Fruit fly (Drosophila melanogaster) whole organism, embryonic: ENCODE results near the gene Mrm2.

ENCODE experiments used
- Aef1 ChIP-seq: fragments of 200-800 bp; sonication (Bioruptor generic); IDR thresholded peaks from 3 replicates; pipeline ENCODE4 v1.3.6; 2022; ENCODE audit warnings: missing biosample characterization, missing genetic modification characterization
- Awh ChIP-seq: fragments of 200-800 bp; sonication (Bioruptor generic); IDR thresholded peaks from 2 replicates; pipeline ENCODE4, ENCODE4 v1.3.6; 2022; ENCODE audit warnings: missing biosample characterization, missing genetic modification characterization
- B-H1 ChIP-seq: fragments of 200-800 bp; sonication (Bioruptor generic); IDR thresholded peaks from 3 replicates; pipeline ENCODE4 v1.3.6; 2022; ENCODE audit warnings: missing biosample characterization, missing genetic modification characterization
- C15 ChIP-seq: fragments of 200-800 bp; sonication (Bioruptor generic); IDR thresholded peaks from 3 replicates; pipeline ENCODE4 v1.3.6; 2022; ENCODE audit warnings: missing biosample characterization, missing genetic modification characterization
- CG10366 ChIP-seq: fragments of 200-800 bp; sonication (Bioruptor generic); IDR thresholded peaks from 2 replicates; pipeline ENCODE4 v1.3.6; 2022; ENCODE audit warnings: missing biosample characterization, missing genetic modification characterization
- CG13624 ChIP-seq: fragments of 200-800 bp; sonication (Bioruptor generic); optimal IDR thresholded peaks from 2 replicates; lab custom pipeline; 2016; ENCODE audit warnings: missing biosample characterization, missing genetic modification characterization
- CG1647 ChIP-seq: fragments of 200-800 bp; sonication (Bioruptor generic); optimal IDR thresholded peaks from 3 replicates; lab custom pipeline; 2016; ENCODE audit warnings: missing biosample characterization, missing genetic modification characterization
- CG16863 ChIP-seq: fragments of 200-800 bp; sonication (Bioruptor generic); optimal IDR thresholded peaks from 3 replicates; lab custom pipeline; 2016; ENCODE audit warnings: missing biosample characterization, missing genetic modification characterization
- CG18262 ChIP-seq: fragments of 200-800 bp; optimal IDR thresholded peaks from 3 replicates; lab custom pipeline; 2019; ENCODE audit warnings: missing biosample characterization, mild to moderate bottlenecking, missing genetic modification characterization, moderate library complexity
- CG2120 ChIP-seq: fragments of 200-800 bp; sonication (Bioruptor generic); optimal IDR thresholded peaks from 3 replicates; lab custom pipeline; 2016; ENCODE audit warnings: missing biosample characterization, missing genetic modification characterization
- CG31388 ChIP-seq: fragments of 200-800 bp; sonication (Bioruptor generic); optimal IDR thresholded peaks from 2 replicates; lab custom pipeline; 2016; ENCODE audit warnings: missing biosample characterization, missing genetic modification characterization
- CG33557 ChIP-seq: fragments of 200-800 bp; sonication (Bioruptor generic); optimal IDR thresholded peaks from 2 replicates; lab custom pipeline; 2019; ENCODE audit warnings: missing biosample characterization, mild to moderate bottlenecking, missing genetic modification characterization, moderate library complexity
- CG4404 ChIP-seq: fragments of 200-800 bp; sonication (Bioruptor generic); IDR thresholded peaks from 2 replicates; pipeline ENCODE4 v1.3.6; 2022; ENCODE audit warnings: missing biosample characterization, missing genetic modification characterization
- CG6689 ChIP-seq: fragments of 200-800 bp; sonication (Bioruptor generic); IDR thresholded peaks from 2 replicates; pipeline ENCODE4 v1.3.6; 2022; ENCODE audit warnings: missing biosample characterization, missing genetic modification characterization
- CG6765 ChIP-seq: fragments of 200-800 bp; sonication (Bioruptor generic); optimal IDR thresholded peaks from 3 replicates; lab custom pipeline; 2017; ENCODE audit warnings: missing biosample characterization, mild to moderate bottlenecking, missing genetic modification characterization
- CG6813 ChIP-seq: fragments of 200-800 bp; sonication (Bioruptor generic); optimal IDR thresholded peaks from 2 replicates; lab custom pipeline; 2017; ENCODE audit warnings: missing biosample characterization, missing genetic modification characterization, mild to moderate bottlenecking, moderate library complexity, missing genetic modification reagents
- CG8924 ChIP-seq: fragments of 200-800 bp; optimal IDR thresholded peaks from 3 replicates; lab custom pipeline; 2019; ENCODE audit warnings: missing biosample characterization, mild to moderate bottlenecking, missing genetic modification characterization, moderate library complexity
- CG9215 ChIP-seq: fragments of 200-800 bp; sonication (Bioruptor generic); IDR thresholded peaks from 2 replicates; pipeline ENCODE4 v1.3.6; 2022; ENCODE audit warnings: missing biosample characterization, missing genetic modification characterization
- CG9797 ChIP-seq: fragments of 200-800 bp; sonication (Bioruptor generic); optimal IDR thresholded peaks from 3 replicates; lab custom pipeline; 2018; ENCODE audit warnings: missing biosample characterization, mild to moderate bottlenecking, missing genetic modification characterization
- CTCF ChIP-seq: fragments of 200-800 bp; sonication (Bioruptor generic); optimal IDR thresholded peaks from 2 replicates; lab custom pipeline; 2017; ENCODE audit warnings: missing biosample characterization, mild to moderate bottlenecking, missing genetic modification characterization, moderate library complexity
- CrebB ChIP-seq: fragments of 200-800 bp; sonication (Bioruptor generic); optimal IDR thresholded peaks from 3 replicates; lab custom pipeline; 2018; ENCODE audit warnings: missing biosample characterization, mild to moderate bottlenecking, missing genetic modification characterization
- Dad ChIP-seq: fragments of 200-800 bp; sonication (Bioruptor generic); optimal IDR thresholded peaks from 3 replicates; lab custom pipeline; 2016; ENCODE audit warnings: missing biosample characterization, missing genetic modification characterization
- Dek ChIP-seq: fragments of 200-800 bp; sonication (Bioruptor generic); optimal IDR thresholded peaks from 3 replicates; lab custom pipeline; 2019; ENCODE audit warnings: missing biosample characterization, mild to moderate bottlenecking, missing genetic modification characterization, moderate library complexity
- Ets97D ChIP-seq: fragments of 200-800 bp; sonication (Bioruptor generic); optimal IDR thresholded peaks from 3 replicates; lab custom pipeline; 2016; ENCODE audit warnings: missing biosample characterization, missing genetic modification characterization
- Fer1 ChIP-seq: fragments of 200-800 bp; sonication (Bioruptor generic); optimal IDR thresholded peaks from 2 replicates; lab custom pipeline; 2017; ENCODE audit warnings: missing biosample characterization, mild to moderate bottlenecking, missing genetic modification characterization
- H2.0 ChIP-seq: fragments of 200-800 bp; sonication (Bioruptor generic); IDR thresholded peaks from 2 replicates; pipeline ENCODE4 v1.3.6; 2022; ENCODE audit warnings: missing biosample characterization, missing genetic modification characterization
- HmgZ ChIP-seq: fragments of 200-800 bp; sonication (Bioruptor generic); optimal IDR thresholded peaks from 2 replicates; lab custom pipeline; 2018; ENCODE audit warnings: missing biosample characterization, mild to moderate bottlenecking, missing genetic modification characterization
- Hr3 ChIP-seq: fragments of 200-800 bp; sonication (Bioruptor generic); optimal IDR thresholded peaks from 3 replicates; lab custom pipeline; 2016; ENCODE audit warnings: missing biosample characterization, missing genetic modification characterization
- Lhr ChIP-seq: fragments of 200-800 bp; sonication (Bioruptor generic); optimal IDR thresholded peaks from 3 replicates; lab custom pipeline; 2017; ENCODE audit warnings: mild to moderate bottlenecking, missing biosample characterization, missing genetic modification reagents, missing genetic modification characterization
- MESR4 ChIP-seq: fragments of 200-800 bp; sonication (Bioruptor generic); optimal IDR thresholded peaks from 2 replicates; lab custom pipeline; 2018; ENCODE audit warnings: missing biosample characterization, mild to moderate bottlenecking, missing genetic modification characterization, moderate library complexity
- MTF-1 ChIP-seq: fragments of 200-800 bp; sonication (Bioruptor generic); optimal IDR thresholded peaks from 2 replicates; lab custom pipeline; 2018; ENCODE audit warnings: missing biosample characterization, mild to moderate bottlenecking, missing genetic modification characterization, borderline replicate concordance
- Med ChIP-seq: fragments of 200-800 bp; sonication (Bioruptor generic); peaks from one replicate; lab custom pipeline; 2016; ENCODE audit warnings: missing biosample characterization, missing genetic modification characterization, mild to moderate bottlenecking, inconsistent platforms, moderate library complexity
- Mrtf ChIP-seq: fragments of 200-800 bp; sonication (Bioruptor generic); IDR thresholded peaks from 3 replicates; pipeline ENCODE4 v1.3.6; 2022; ENCODE audit warnings: missing biosample characterization, missing genetic modification characterization
- Pdp1 ChIP-seq, 2 experiments: fragments of 200-800 bp; sonication (Bioruptor generic); optimal IDR thresholded peaks; 3 replicates each; lab custom pipeline; 2016; ENCODE audit warnings: missing biosample characterization in 2 of 2, missing genetic modification characterization in 2 of 2, mild to moderate bottlenecking in 1 of 2, moderate library complexity in 1 of 2
- Sox100B ChIP-seq: fragments of 200-800 bp; sonication (Bioruptor generic); optimal IDR thresholded peaks from 3 replicates; lab custom pipeline; 2018; ENCODE audit warnings: missing biosample characterization, mild to moderate bottlenecking, missing genetic modification characterization
- Spps ChIP-seq: fragments of 200-800 bp; sonication (Bioruptor generic); optimal IDR thresholded peaks from 2 replicates; lab custom pipeline; 2018; ENCODE audit warnings: missing biosample characterization, mild to moderate bottlenecking, missing genetic modification characterization
- Sry-β ChIP-seq: fragments of 200-800 bp; sonication (Bioruptor generic); optimal IDR thresholded peaks from 2 replicates; lab custom pipeline; 2018; ENCODE audit warnings: missing biosample characterization, mild to moderate bottlenecking, missing genetic modification characterization, moderate library complexity
- ato ChIP-seq: fragments of 200-800 bp; sonication (Bioruptor generic); IDR thresholded peaks from 2 replicates; pipeline ENCODE4 v1.3.6; 2022; ENCODE audit warnings: missing biosample characterization, missing genetic modification characterization; ENCODE audit not compliant: partially characterized antibody
- br ChIP-seq: fragments of >200 bp; optimal IDR thresholded peaks from 2 replicates; lab custom pipeline; 2017
- crol ChIP-seq: fragments of 200-800 bp; sonication (Bioruptor generic); IDR thresholded peaks from 2 replicates; pipeline ENCODE4 v1.3.6; 2022; ENCODE audit warnings: missing biosample characterization, missing genetic modification characterization
- crp ChIP-seq, 2 experiments: fragments of 200-800 bp; sonication (Bioruptor generic); optimal IDR thresholded peaks; 2 replicates in 1 of 2; 3 replicates in 1 of 2; lab custom pipeline; 2017; ENCODE audit warnings: missing biosample characterization in 2 of 2, missing genetic modification characterization in 2 of 2, mild to moderate bottlenecking in 1 of 2, moderate library complexity in 1 of 2
- en ChIP-seq: fragments of 200-800 bp; sonication (Bioruptor generic); optimal IDR thresholded peaks from 2 replicates; lab custom pipeline; 2016; ENCODE audit warnings: missing biosample characterization, missing genetic modification characterization
- fu2 ChIP-seq: fragments of 200-800 bp; sonication (Bioruptor generic); optimal IDR thresholded peaks from 2 replicates; lab custom pipeline; 2016; ENCODE audit warnings: missing biosample characterization, missing genetic modification characterization
- jing ChIP-seq: fragments of 200-800 bp; sonication (Bioruptor generic); optimal IDR thresholded peaks from 2 replicates; lab custom pipeline; 2018; ENCODE audit warnings: missing biosample characterization, mild to moderate bottlenecking, missing genetic modification characterization
- kah ChIP-seq: fragments of 200-800 bp; sonication (Bioruptor generic); optimal IDR thresholded peaks from 2 replicates; lab custom pipeline; 2018; ENCODE audit warnings: missing biosample characterization, mild to moderate bottlenecking, missing genetic modification characterization
- lilli ChIP-seq: fragments of 200-800 bp; sonication (Bioruptor generic); optimal IDR thresholded peaks from 3 replicates; lab custom pipeline; 2016; ENCODE audit warnings: missing biosample characterization, missing genetic modification characterization
- lmd ChIP-seq: fragments of 200-800 bp; sonication (Bioruptor generic); IDR thresholded peaks from 2 replicates; pipeline ENCODE4 v1.3.6; 2022; ENCODE audit warnings: missing biosample characterization, missing genetic modification characterization
- mld ChIP-seq: fragments of 200-800 bp; sonication (Bioruptor generic); IDR thresholded peaks from 3 replicates; pipeline ENCODE4 v1.3.6; 2022; ENCODE audit warnings: missing biosample characterization, missing genetic modification characterization; ENCODE audit not compliant: partially characterized antibody
- salm ChIP-seq: fragments of 200-800 bp; sonication (Bioruptor generic); optimal IDR thresholded peaks from 2 replicates; lab custom pipeline; 2018; ENCODE audit warnings: missing biosample characterization, mild to moderate bottlenecking, missing genetic modification characterization
- sug ChIP-seq: fragments of 200-800 bp; optimal IDR thresholded peaks from 2 replicates; lab custom pipeline; 2019; ENCODE audit warnings: missing biosample characterization, mild to moderate bottlenecking, missing genetic modification characterization, moderate library complexity
- usp ChIP-seq: fragments of >200 bp; optimal IDR thresholded peaks from 2 replicates; lab custom pipeline; 2017; ENCODE audit warnings: missing biosample characterization, missing genetic modification characterization

Mrm2 gene

DNA sequence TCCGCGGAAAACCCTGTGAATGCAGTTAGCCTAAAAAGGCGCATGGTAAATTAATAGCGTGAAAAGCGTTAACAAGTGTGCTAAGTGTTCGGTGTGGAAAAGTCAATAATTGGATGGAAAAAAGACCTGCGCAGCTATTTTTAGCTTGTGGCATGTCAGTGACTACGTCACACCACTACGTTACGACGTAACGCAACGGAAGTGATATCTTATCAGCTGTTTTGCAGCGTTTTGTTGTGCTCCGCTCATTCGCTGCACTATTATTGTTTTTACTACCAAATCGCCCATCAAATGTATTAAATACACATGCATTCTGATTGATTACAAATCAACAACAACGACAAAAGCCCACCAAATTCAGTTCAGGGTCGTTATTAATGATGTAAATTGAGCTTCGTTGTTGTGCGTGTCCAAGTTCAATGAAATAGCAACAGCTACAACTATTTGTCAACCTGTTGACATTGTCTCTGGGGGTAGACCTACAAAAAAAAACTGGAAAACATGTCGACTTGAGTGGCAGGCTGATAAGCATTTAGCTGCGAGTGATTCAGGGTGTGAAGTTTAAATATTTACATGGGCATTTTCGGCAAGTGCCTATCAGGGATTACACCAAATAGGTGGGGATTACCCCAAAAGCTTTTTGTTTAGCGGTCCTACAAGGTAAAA lies 13.7 kb upstream of the Mrm2 start (continued):
- no peak for TF ChIP-seq fu2 (GFP tag; lab: Kevin White, UChicago)
- no peak for TF ChIP-seq CG9215
- peak; percentile 9 for TF ChIP-seq MTF-1 (GFP tag; lab: Kevin White, UChicago)
- peak; percentile 78 for TF ChIP-seq CrebB (tag; lab: Kevin White, UChicago)
- TF ChIP-seq C15 (GFP tag; lab: Robert Waterston, UW) = no peak
- no peak for TF ChIP-seq crol (GFP tag; lab: Robert Waterston, UW)
- peak; percentile 67 for TF ChIP-seq salm (tag; lab: Kevin White, UChicago)
- TF ChIP-seq CG10366 (GFP tag; lab: Robert Waterston, UW) = no peak; the same call in 1 of the 2 replicates
- TF ChIP-seq Spps (tag; lab: Kevin White, UChicago) = no peak
- peak; percentile 67 for TF ChIP-seq CG33557 (GFP tag; lab: Kevin White, UChicago)
- TF ChIP-seq Lhr = no peak
- TF ChIP-seq Sry-β (GFP tag; lab: Kevin White, UChicago) = no peak
- TF ChIP-seq CG31388 (GFP tag; lab: Kevin White, UChicago) = no peak
- TF ChIP-seq CG8924 (tag; lab: Kevin White, UChicago) = no peak
- no peak for TF ChIP-seq CG1647 (GFP tag; lab: Kevin White, UChicago)
- no peak for TF ChIP-seq jing
- no peak; the same call in 2 of the 3 replicates for TF ChIP-seq B-H1
- no peak for TF ChIP-seq MESR4 (GFP tag; lab: Kevin White, UChicago)
- TF ChIP-seq mld (GFP tag; lab: Robert Waterston, UW) = no peak
- no peak for TF ChIP-seq CG6689
- TF ChIP-seq CG18262 (tag; lab: Kevin White, UChicago) = no peak
- no peak for TF ChIP-seq Aef1 (GFP tag; lab: Robert Waterston, UW)
- TF ChIP-seq sug (tag; lab: Kevin White, UChicago) = peak; percentile 87
- TF ChIP-seq lilli = no peak
- no peak for TF ChIP-seq usp (GFP tag; lab: Kevin White, UChicago)
- TF ChIP-seq CG4404 (GFP tag; lab: Robert Waterston, UW) = no peak
- TF ChIP-seq Pdp1 (GFP tag; optimal IDR thresholded peaks at IDR 0.05; lab: Kevin White, UChicago) = peak in 1 of 2 experiments; percentile 84
- TF ChIP-seq ato = no peak
- TF ChIP-seq Sox100B = peak; percentile 41
- peak; percentile 43 for TF ChIP-seq Fer1
- TF ChIP-seq HmgZ (tag; lab: Kevin White, UChicago) = peak; percentile 68
- no peak for TF ChIP-seq br
- TF ChIP-seq CG2120 (GFP tag; lab: Kevin White, UChicago) = no peak
- TF ChIP-seq Dek (tag; lab: Kevin White, UChicago) = peak; percentile 37
- TF ChIP-seq CG9797 (GFP tag; lab: Kevin White, UChicago) = no peak
- TF ChIP-seq CTCF (GFP tag; lab: Kevin White, UChicago) = no peak
- TF ChIP-seq Med (GFP tag; lab: Kevin White, UChicago) = peak; percentile 19
- TF ChIP-seq lmd (GFP tag; lab: Robert Waterston, UW) = no peak
- no peak for TF ChIP-seq CG13624
- peak; percentile 17 for TF ChIP-seq CG16863
- TF ChIP-seq Hr3 = no peak
- no peak; the same call in none of the 2 replicates for TF ChIP-seq Awh
- TF ChIP-seq en (GFP tag; lab: Kevin White, UChicago) = peak; percentile 1
- TF ChIP-seq kah (GFP tag; lab: Kevin White, UChicago) = no peak
- TF ChIP-seq crp (GFP tag; optimal IDR thresholded peaks at IDR 0.05; lab: Kevin White, UChicago) = peak in 1 of 2 experiments; percentile 72
- TF ChIP-seq Ets97D = no peak
- TF ChIP-seq Dad = no peak
- TF ChIP-seq H2.0 (GFP tag; lab: Robert Waterston, UW) = no peak
- peak; percentile 68 for TF ChIP-seq CG6765 (GFP tag; lab: Kevin White, UChicago)
- no peak for TF ChIP-seq Mrtf (GFP tag; lab: Robert Waterston, UW)
- peak; percentile 70 for TF ChIP-seq CG6813 (GFP tag; lab: Kevin White, UChicago)
